Fruit fly (Drosophila melanogaster) whole organism, embryonic: ENCODE measurements around the gene CG34148.

ENCODE experiments used
- Atf-2 ChIP-seq: fragments of 200-800 bp; sonication (Bioruptor generic); optimal IDR thresholded peaks from 2 replicates; lab custom pipeline; 2016; ENCODE audit warnings: missing biosample characterization, missing genetic modification characterization
- Awh ChIP-seq: fragments of 200-800 bp; sonication (Bioruptor generic); IDR thresholded peaks from 2 replicates; pipeline ENCODE4, ENCODE4 v1.3.6; 2022; ENCODE audit warnings: missing biosample characterization, missing genetic modification characterization
- Bdp1 ChIP-seq: fragments of 200-800 bp; sonication (Bioruptor generic); optimal IDR thresholded peaks from 3 replicates; lab custom pipeline; 2016; ENCODE audit warnings: missing biosample characterization, missing genetic modification characterization
- CG11456 ChIP-seq: fragments of 200-800 bp; sonication (Bioruptor generic); IDR thresholded peaks from 3 replicates; pipeline ENCODE4 v1.3.6; 2022; ENCODE audit warnings: missing biosample characterization, missing genetic modification characterization
- CG11723 ChIP-seq: fragments of 200-800 bp; sonication (Bioruptor generic); optimal IDR thresholded peaks from 2 replicates; lab custom pipeline; 2017; ENCODE audit warnings: missing biosample characterization, mild to moderate bottlenecking, missing genetic modification characterization
- CG13775 ChIP-seq: fragments of 200-800 bp; sonication (Bioruptor generic); optimal IDR thresholded peaks from 3 replicates; lab custom pipeline; 2017; ENCODE audit warnings: missing biosample characterization, mild to moderate bottlenecking, missing genetic modification characterization
- CG14050 ChIP-seq: fragments of 200-800 bp; sonication (Bioruptor generic); IDR thresholded peaks from 3 replicates; pipeline ENCODE4 v1.3.6; 2022; ENCODE audit warnings: missing biosample characterization, missing genetic modification characterization
- CG17385 ChIP-seq: fragments of 200-800 bp; sonication (Bioruptor generic); optimal IDR thresholded peaks from 3 replicates; lab custom pipeline; 2018; ENCODE audit warnings: missing biosample characterization, mild to moderate bottlenecking, missing genetic modification characterization
- CG18764 ChIP-seq: fragments of 200-800 bp; sonication (Bioruptor generic); optimal IDR thresholded peaks from 3 replicates; lab custom pipeline; 2016; ENCODE audit warnings: missing biosample characterization, missing genetic modification characterization
- CG4282 ChIP-seq: fragments of 200-800 bp; sonication (Bioruptor generic); optimal IDR thresholded peaks from 2 replicates; lab custom pipeline; 2016; ENCODE audit warnings: missing biosample characterization, missing genetic modification characterization
- CG5245 ChIP-seq: fragments of 200-800 bp; sonication (Bioruptor generic); optimal IDR thresholded peaks from 3 replicates; lab custom pipeline; 2016; ENCODE audit warnings: missing biosample characterization, missing genetic modification characterization
- CG6254 ChIP-seq: fragments of 200-800 bp; sonication (Bioruptor generic); optimal IDR thresholded peaks from 3 replicates; lab custom pipeline; 2017; ENCODE audit warnings: mild to moderate bottlenecking, missing biosample characterization, missing genetic modification reagents, missing genetic modification characterization
- CG7372 ChIP-seq: fragments of 200-800 bp; sonication (Bioruptor generic); IDR thresholded peaks from 2 replicates; pipeline ENCODE4 v1.3.6; 2022; ENCODE audit warnings: missing biosample characterization, missing genetic modification characterization
- CG7987 ChIP-seq: fragments of 200-800 bp; sonication (Bioruptor generic); optimal IDR thresholded peaks from 2 replicates; lab custom pipeline; 2018; ENCODE audit warnings: missing biosample characterization, mild to moderate bottlenecking, missing genetic modification characterization, moderate library complexity
- CG8359 ChIP-seq: fragments of 200-800 bp; sonication (Bioruptor generic); optimal IDR thresholded peaks from 2 replicates; lab custom pipeline; 2017; ENCODE audit warnings: missing biosample characterization, mild to moderate bottlenecking, missing genetic modification characterization, borderline replicate concordance
- CG8478 ChIP-seq: fragments of >200 bp; optimal IDR thresholded peaks from 2 replicates; lab custom pipeline; 2018
- CG9797 ChIP-seq: fragments of 200-800 bp; sonication (Bioruptor generic); optimal IDR thresholded peaks from 3 replicates; lab custom pipeline; 2018; ENCODE audit warnings: missing biosample characterization, mild to moderate bottlenecking, missing genetic modification characterization
- CG9876 ChIP-seq: fragments of 200-800 bp; sonication (Bioruptor generic); optimal IDR thresholded peaks from 2 replicates; lab custom pipeline; 2016; ENCODE audit warnings: missing biosample characterization, missing genetic modification characterization
- Gug ChIP-seq: fragments of 200-800 bp; sonication (Bioruptor generic); IDR thresholded peaks from 4 replicates; pipeline ENCODE4 v1.3.6; 2022; ENCODE audit warnings: missing biosample characterization, missing genetic modification characterization
- HLH3B ChIP-seq: fragments of 200-800 bp; sonication (Bioruptor generic); IDR thresholded peaks from 2 replicates; pipeline ENCODE4 v1.3.6; 2022; ENCODE audit warnings: missing biosample characterization, missing genetic modification characterization
- Hmx ChIP-seq: fragments of 200-800 bp; sonication (Bioruptor generic); optimal IDR thresholded peaks from 2 replicates; lab custom pipeline; 2016; ENCODE audit warnings: missing biosample characterization, missing genetic modification characterization
- MTF-1 ChIP-seq: fragments of 200-800 bp; sonication (Bioruptor generic); optimal IDR thresholded peaks from 2 replicates; lab custom pipeline; 2018; ENCODE audit warnings: missing biosample characterization, mild to moderate bottlenecking, missing genetic modification characterization, borderline replicate concordance
- Mad ChIP-seq: fragments of 200-800 bp; sonication (Bioruptor generic); optimal IDR thresholded peaks from 2 replicates; lab custom pipeline; 2016; ENCODE audit warnings: missing biosample characterization, missing genetic modification characterization
- Mrtf ChIP-seq: fragments of 200-800 bp; sonication (Bioruptor generic); IDR thresholded peaks from 3 replicates; pipeline ENCODE4 v1.3.6; 2022; ENCODE audit warnings: missing biosample characterization, missing genetic modification characterization
- NK7.1 ChIP-seq: fragments of 200-800 bp; sonication (Bioruptor generic); optimal IDR thresholded peaks from 3 replicates; lab custom pipeline; 2016; ENCODE audit warnings: missing biosample characterization, missing genetic modification characterization
- ab ChIP-seq: fragments of 200-800 bp; sonication (Bioruptor generic); optimal IDR thresholded peaks from 2 replicates; lab custom pipeline; 2016; ENCODE audit warnings: missing biosample characterization, missing genetic modification characterization
- abd-A ChIP-seq: fragments of 200-800 bp; sonication (Bioruptor generic); optimal IDR thresholded peaks from 3 replicates; lab custom pipeline; 2019; ENCODE audit warnings: missing biosample characterization, mild to moderate bottlenecking, missing genetic modification characterization, moderate library complexity
- al ChIP-seq: fragments of 200-800 bp; sonication (Bioruptor generic); IDR thresholded peaks from 2 replicates; pipeline ENCODE4 v1.3.6; 2022; ENCODE audit warnings: missing biosample characterization, missing genetic modification characterization
- cwo ChIP-seq: fragments of 200-800 bp; sonication (Bioruptor generic); optimal IDR thresholded peaks from 3 replicates; lab custom pipeline; 2017; ENCODE audit warnings: missing biosample characterization, missing genetic modification characterization, mild to moderate bottlenecking, moderate library complexity, missing genetic modification reagents
- danr ChIP-seq: fragments of 200-800 bp; sonication (Bioruptor generic); IDR thresholded peaks from 2 replicates; pipeline ENCODE4 v1.3.6; 2022; ENCODE audit warnings: missing biosample characterization, missing genetic modification characterization
- dmrt99B ChIP-seq: fragments of 200-800 bp; sonication (Bioruptor generic); optimal IDR thresholded peaks from 2 replicates; lab custom pipeline; 2018; ENCODE audit warnings: missing biosample characterization, mild to moderate bottlenecking, missing genetic modification characterization, moderate library complexity
- emc ChIP-seq: fragments of 200-800 bp; sonication (Bioruptor generic); optimal IDR thresholded peaks from 2 replicates; lab custom pipeline; 2016; ENCODE audit warnings: missing biosample characterization, missing genetic modification characterization
- exex ChIP-seq: fragments of 200-800 bp; sonication (Bioruptor generic); optimal IDR thresholded peaks from 4 replicates; lab custom pipeline; 2018; ENCODE audit warnings: missing biosample characterization, mild to moderate bottlenecking, missing genetic modification characterization, moderate library complexity
- gcm ChIP-seq: fragments of 200-800 bp; sonication (Bioruptor generic); optimal IDR thresholded peaks from 2 replicates; lab custom pipeline; 2019; ENCODE audit warnings: missing biosample characterization, mild to moderate bottlenecking, missing genetic modification characterization, moderate library complexity
- gem ChIP-seq: fragments of 200-800 bp; sonication (Bioruptor generic); optimal IDR thresholded peaks from 2 replicates; lab custom pipeline; 2019; ENCODE audit warnings: missing biosample characterization, mild to moderate bottlenecking, missing genetic modification characterization, moderate library complexity
- gt ChIP-seq: fragments of 200-800 bp; sonication (Bioruptor generic); IDR thresholded peaks from 2 replicates; pipeline ENCODE4 v1.3.6; 2022; ENCODE audit warnings: missing biosample characterization, missing genetic modification characterization
- hkb ChIP-seq, 2 experiments: fragments of 200-800 bp in 1 of 2; fragments of >200 bp in 1 of 2; sonication (Bioruptor generic) in 1 of 2; IDR thresholded peaks in 1 of 2; optimal IDR thresholded peaks in 1 of 2; 2 replicates each; pipeline versions ENCODE4 v1.3.6 to Lab custom; 2017 to 2022; ENCODE audit warnings: missing biosample characterization in 1 of 2, missing genetic modification characterization in 1 of 2
- jigr1 ChIP-seq: fragments of 200-800 bp; sonication (Bioruptor generic); IDR thresholded peaks from 3 replicates; pipeline ENCODE4 v1.3.6; 2022; ENCODE audit warnings: missing biosample characterization, missing genetic modification characterization
- mld ChIP-seq: fragments of 200-800 bp; sonication (Bioruptor generic); IDR thresholded peaks from 3 replicates; pipeline ENCODE4 v1.3.6; 2022; ENCODE audit warnings: missing biosample characterization, missing genetic modification characterization; ENCODE audit not compliant: partially characterized antibody
- nau ChIP-seq: fragments of 200-800 bp; sonication (Bioruptor generic); optimal IDR thresholded peaks from 3 replicates; lab custom pipeline; 2017; ENCODE audit warnings: missing biosample characterization, mild to moderate bottlenecking, missing genetic modification characterization, missing genetic modification reagents
- nom ChIP-seq: fragments of 200-800 bp; sonication (Bioruptor generic); optimal IDR thresholded peaks from 2 replicates; lab custom pipeline; 2017; ENCODE audit warnings: missing biosample characterization, missing genetic modification characterization, mild to moderate bottlenecking, moderate library complexity, missing genetic modification reagents
- oc ChIP-seq: fragments of 200-800 bp; sonication (Bioruptor generic); optimal IDR thresholded peaks from 2 replicates; lab custom pipeline; 2018; ENCODE audit warnings: missing biosample characterization, mild to moderate bottlenecking, missing genetic modification characterization, moderate library complexity
- row ChIP-seq: fragments of 200-800 bp; sonication (Bioruptor generic); IDR thresholded peaks from 3 replicates; pipeline ENCODE4 v1.3.6; 2022; ENCODE audit warnings: missing biosample characterization, missing genetic modification characterization
- unc-4 ChIP-seq: fragments of 200-800 bp; sonication (Bioruptor generic); IDR thresholded peaks from 2 replicates; pipeline ENCODE4 v1.3.6; 2022; ENCODE audit warnings: missing biosample characterization, missing genetic modification characterization; ENCODE audit not compliant: partially characterized antibody
- unpg ChIP-seq: fragments of 200-800 bp; sonication (Bioruptor generic); optimal IDR thresholded peaks from 3 replicates; lab custom pipeline; 2018; ENCODE audit warnings: missing biosample characterization, mild to moderate bottlenecking, missing genetic modification characterization, moderate library complexity
- yki ChIP-seq: fragments of >200 bp; optimal IDR thresholded peaks from 3 replicates; lab custom pipeline; 2018
- z ChIP-seq: fragments of 200-800 bp; sonication (Bioruptor generic); IDR thresholded peaks from 3 replicates; pipeline ENCODE4 v1.3.6; 2022; ENCODE audit warnings: missing biosample characterization, missing genetic modification characterization
- zen2 ChIP-seq: fragments of 200-800 bp; sonication (Bioruptor generic); IDR thresholded peaks from 3 replicates; pipeline ENCODE4 v1.3.6; 2022; ENCODE audit warnings: missing biosample characterization, missing genetic modification characterization; ENCODE audit not compliant: partially characterized antibody

CG34148 gene

dm6 chr3R:21853618-21854573, 24.6 kb downstream of the CG34148 start (continued):
- no peak for TF ChIP-seq Mrtf (GFP tag; lab: Robert Waterston, UW)
- TF ChIP-seq unpg, result no peak
- peak; percentile 54 for TF ChIP-seq exex
- TF ChIP-seq Gug (GFP tag; lab: Robert Waterston, UW), result no peak
- peak; percentile 7 for TF ChIP-seq gem (tag; lab: Kevin White, UChicago)
- TF ChIP-seq row (GFP tag; lab: Robert Waterston, UW), result 0 out of 3 replicates have a peak, but pooled peaks have one; percentile 6
- no peak for TF ChIP-seq hkb (optimal IDR thresholded peaks at IDR 0.05; lab: Kevin White, UChicago)
- TF ChIP-seq hkb (GFP tag; IDR thresholded peaks at IDR 0.05; lab: Robert Waterston, UW), result no peak
- TF ChIP-seq CG11723 (GFP tag; lab: Kevin White, UChicago), result no peak
- TF ChIP-seq CG11456 (GFP tag; lab: Robert Waterston, UW), result no peak
- TF ChIP-seq CG4282, result no peak
- peak; percentile 17 for TF ChIP-seq dmrt99B (tag; lab: Kevin White, UChicago)
- no peak for TF ChIP-seq CG5245 (GFP tag; lab: Kevin White, UChicago)
- TF ChIP-seq al (GFP tag; lab: Robert Waterston, UW), result 0 out of 2 replicates have a peak, but pooled peaks have one; percentile 12
- TF ChIP-seq gt (GFP tag; lab: Robert Waterston, UW), result no peak
- no peak for TF ChIP-seq emc (GFP tag; lab: Kevin White, UChicago)
- TF ChIP-seq abd-A (tag; lab: Kevin White, UChicago), result peak; percentile 88
- TF ChIP-seq Mad (GFP tag; lab: Kevin White, UChicago), result no peak
- TF ChIP-seq CG8478 (lab: Kevin White, UChicago), result no peak
- peak; percentile 70 for TF ChIP-seq yki (lab: Kevin White, UChicago)
- peak; percentile 1 for TF ChIP-seq CG13775 (GFP tag; lab: Kevin White, UChicago)
- peak; percentile 21 for TF ChIP-seq CG17385 (GFP tag; lab: Kevin White, UChicago)
- no peak for TF ChIP-seq CG18764 (GFP tag; lab: Kevin White, UChicago)
- no peak for TF ChIP-seq CG9876 (GFP tag; lab: Kevin White, UChicago)
- TF ChIP-seq z (GFP tag; lab: Robert Waterston, UW), result no peak
- peak; percentile 34; the same call in 1 of the 2 replicates for TF ChIP-seq unc-4 (GFP tag; lab: Robert Waterston, UW)
- peak; percentile 15 for TF ChIP-seq MTF-1
- no peak for TF ChIP-seq oc
- TF ChIP-seq NK7.1 (GFP tag; lab: Kevin White, UChicago), result no peak
- TF ChIP-seq cwo (GFP tag; lab: Kevin White, UChicago), result peak; percentile 7
- no peak for TF ChIP-seq Bdp1 (GFP tag; lab: Kevin White, UChicago)
- no peak for TF ChIP-seq jigr1 (GFP tag; lab: Robert Waterston, UW)
- no peak for TF ChIP-seq nau (GFP tag; lab: Kevin White, UChicago)
- TF ChIP-seq Atf-2, result peak; percentile 5
- TF ChIP-seq CG7372 (GFP tag; lab: Robert Waterston, UW), result no peak
- peak; percentile 73; the same call in 1 of the 3 replicates for TF ChIP-seq zen2 (GFP tag; lab: Robert Waterston, UW)
- TF ChIP-seq Hmx (GFP tag; lab: Kevin White, UChicago), result no peak
- no peak for TF ChIP-seq ab (GFP tag; lab: Kevin White, UChicago)
- TF ChIP-seq danr (GFP tag; lab: Robert Waterston, UW), result no peak
- TF ChIP-seq CG6254 (GFP tag; lab: Kevin White, UChicago), result no peak
- 0 out of 2 replicates have a peak, but pooled peaks have one; percentile 30 for TF ChIP-seq Awh (GFP tag; lab: Robert Waterston, UW)
- no peak for TF ChIP-seq CG14050 (GFP tag; lab: Robert Waterston, UW)
- no peak for TF ChIP-seq HLH3B (GFP tag; lab: Robert Waterston, UW)
- no peak for TF ChIP-seq gcm (GFP tag; lab: Kevin White, UChicago)
- no peak for TF ChIP-seq mld (GFP tag; lab: Robert Waterston, UW)
- TF ChIP-seq nom (GFP tag; lab: Kevin White, UChicago), result peak; percentile 89
- TF ChIP-seq CG7987 (GFP tag; lab: Kevin White, UChicago), result peak; percentile 66
- no peak for TF ChIP-seq CG8359 (GFP tag; lab: Kevin White, UChicago)
- TF ChIP-seq CG9797 (GFP tag; lab: Kevin White, UChicago), result no peak
